Fruit fly (Drosophila melanogaster): ENCODE results near the gene Oga.

Oga gene

dm6 chr3R:21199953-21200368 is 18.9 kb upstream of the Oga start (continued):
- TF ChIP-seq bsh (GFP tag; optimal IDR thresholded peaks at IDR 0.05) = peak; percentile 20 to 69
- TF ChIP-seq oc (tag; optimal IDR thresholded peaks at IDR 0.05) = peak; percentile 18
- TF ChIP-seq CG30431 (GFP tag; optimal IDR thresholded peaks at IDR 0.05) = peak; percentile 27
- TF ChIP-seq ham (GFP tag; IDR thresholded peaks at IDR 0.05) = no peak
- TF ChIP-seq ewg (GFP tag; optimal IDR thresholded peaks at IDR 0.05) = peak; percentile 12
- peak; percentile 31 for TF ChIP-seq CG11504 (tag; optimal IDR thresholded peaks at IDR 0.05)
- TF ChIP-seq CG16815 (GFP tag; optimal IDR thresholded peaks at IDR 0.05) = peak; percentile 13
- no peak for TF ChIP-seq en (GFP tag; optimal IDR thresholded peaks at IDR 0.05)
- TF ChIP-seq PHDP (tag; optimal IDR thresholded peaks at IDR 0.05) = peak; percentile 6
- peak; percentile 45 for TF ChIP-seq CG3838 (GFP tag; optimal IDR thresholded peaks at IDR 0.05)
- TF ChIP-seq seq (GFP tag; IDR thresholded peaks at IDR 0.05) = peak; percentile 37; the same call in 1 of the 2 replicates
- TF ChIP-seq CG18476 (GFP tag; optimal IDR thresholded peaks at IDR 0.05) = peak; percentile 29
- peak; percentile 28; the same call in 1 of the 2 replicates for TF ChIP-seq sisA (GFP tag; IDR thresholded peaks at IDR 0.05)
- TF ChIP-seq CG6683 (GFP tag; optimal IDR thresholded peaks at IDR 0.05) = no peak
- TF ChIP-seq CG11695 (GFP tag; IDR thresholded peaks at IDR 0.05) = 0 out of 3 replicates have a peak, but pooled peaks have one; percentile 17
- TF ChIP-seq CG10979 (tag; optimal IDR thresholded peaks at IDR 0.05) = peak; percentile 31
- no peak for TF ChIP-seq CG9817 (tag; optimal IDR thresholded peaks at IDR 0.05)
- TF ChIP-seq inv (GFP tag; IDR thresholded peaks at IDR 0.05; ENCODE audit: partially characterized antibody) = no peak
- TF ChIP-seq Bdp1 (GFP tag; optimal IDR thresholded peaks at IDR 0.05) = peak; percentile 11
- TF ChIP-seq Lim3 (GFP tag; IDR thresholded peaks at IDR 0.05) = no peak
- no peak for TF ChIP-seq kay (GFP tag; optimal IDR thresholded peaks at IDR 0.05)
- TF ChIP-seq CG4617 (GFP tag; optimal IDR thresholded peaks at IDR 0.05; ENCODE audit: borderline replicate concordance) = no peak
- no peak for TF ChIP-seq bigmax (GFP tag; optimal IDR thresholded peaks at IDR 0.05)
- TF ChIP-seq CG2875 (GFP tag; optimal IDR thresholded peaks at IDR 0.05) = peak; percentile 34
- TF ChIP-seq CG32772 (GFP tag; IDR thresholded peaks at IDR 0.05) = no peak
- TF ChIP-seq CG7271 (tag; optimal IDR thresholded peaks at IDR 0.05) = no peak
- peak; percentile 41 for TF ChIP-seq CG1529 (GFP tag; optimal IDR thresholded peaks at IDR 0.05)
- peak; percentile 32 for TF ChIP-seq CG2120 (GFP tag; optimal IDR thresholded peaks at IDR 0.05)
- peak; percentile 49 for TF ChIP-seq CG1602 (GFP tag; optimal IDR thresholded peaks at IDR 0.05)
- no peak for TF ChIP-seq eve (GFP tag; optimal IDR thresholded peaks at IDR 0.05)
- TF ChIP-seq CoRest (tag; optimal IDR thresholded peaks at IDR 0.05) = peak; percentile 39
- TF ChIP-seq Doc2 (GFP tag; IDR thresholded peaks at IDR 0.05) = no peak
- peak; percentile 39 for TF ChIP-seq Ptx1 (GFP tag; IDR thresholded peaks at IDR 0.05)
- TF ChIP-seq CG14860 (GFP tag; IDR thresholded peaks at IDR 0.05; ENCODE audit: partially characterized antibody) = no peak
- peak; percentile 71; the same call in 1 of the 3 replicates for TF ChIP-seq zfh1 (GFP tag; IDR thresholded peaks at IDR 0.05)
- peak; percentile 13 for TF ChIP-seq CG10462 (GFP tag; optimal IDR thresholded peaks at IDR 0.05)
- TF ChIP-seq dysf (GFP tag; IDR thresholded peaks at IDR 0.05) = 0 out of 3 replicates have a peak, but pooled peaks have one; percentile 6
- peak; percentile 50 for TF ChIP-seq unpg (GFP tag; optimal IDR thresholded peaks at IDR 0.05)
- TF ChIP-seq az2 (GFP tag; optimal IDR thresholded peaks at IDR 0.05) = peak; percentile 73
- TF ChIP-seq CG9727 (GFP tag; optimal IDR thresholded peaks at IDR 0.05) = peak; percentile 6
- TF ChIP-seq ken (GFP tag; IDR thresholded peaks at IDR 0.05) = peak; percentile 16; the same call in 1 of the 3 replicates
- peak; percentile 24; the same call in 1 of the 2 replicates for TF ChIP-seq Ada2b (GFP tag; IDR thresholded peaks at IDR 0.05)
- peak; percentile 6 for TF ChIP-seq pnt (GFP tag; optimal IDR thresholded peaks at IDR 0.05)
- peak; percentile 4 for TF ChIP-seq CG10267 (tag; optimal IDR thresholded peaks at IDR 0.05)
- 0 out of 3 replicates have a peak, but pooled peaks have one; percentile 14 for TF ChIP-seq Optix (GFP tag; IDR thresholded peaks at IDR 0.05)
- no peak for TF ChIP-seq CG14014 (GFP tag; IDR thresholded peaks at IDR 0.05)
- no peak for TF ChIP-seq grn (GFP tag; optimal IDR thresholded peaks at IDR 0.05)
- no peak for TF ChIP-seq CG6813 (GFP tag; optimal IDR thresholded peaks at IDR 0.05)
- TF ChIP-seq CG17328 (GFP tag; IDR thresholded peaks at IDR 0.05) = peak; percentile 39; the same call in 1 of the 2 replicates
- no peak for TF ChIP-seq ap (GFP tag; IDR thresholded peaks at IDR 0.05)
- peak; percentile 28 for TF ChIP-seq bab2 (GFP tag; optimal IDR thresholded peaks at IDR 0.05)
